Worm (Caenorhabditis elegans): ENCODE results near the gene ztf-9.

DNA sequence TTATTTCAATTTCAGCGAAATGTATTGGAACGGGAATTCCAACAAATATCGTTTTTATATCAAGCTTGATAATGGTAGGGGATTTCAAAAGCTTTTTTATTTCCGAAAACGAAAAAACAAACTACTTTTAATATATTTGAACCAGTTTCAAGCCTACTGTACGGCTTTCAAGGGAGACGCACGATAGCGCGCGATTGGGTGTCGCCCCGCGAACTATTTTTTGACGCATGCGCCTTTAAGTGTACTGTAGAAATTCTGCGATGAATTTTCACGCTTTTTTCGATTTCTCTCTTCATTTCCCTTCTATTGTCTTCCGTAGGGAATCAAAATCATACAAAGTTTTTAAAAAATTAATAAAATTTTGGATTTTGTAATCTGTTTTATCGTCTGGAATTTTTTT, 11.6 kb upstream of the ztf-9 start:
- TF ChIP-seq ceh-48 (tag; optimal IDR thresholded peaks at IDR 0.05): no peak
- no peak for TF ChIP-seq ets-4 (tag; optimal IDR thresholded peaks at IDR 0.05)
- no peak for TF ChIP-seq zip-5 (tag; optimal IDR thresholded peaks at IDR 0.05)
- TF ChIP-seq C38D4.7 (GFP tag; optimal IDR thresholded peaks at IDR 0.05): no peak
- TF ChIP-seq tbx-7 (tag; optimal IDR thresholded peaks at IDR 0.05): no peak
- TF ChIP-seq nhr-11 (tag; optimal IDR thresholded peaks at IDR 0.05): no peak
- no peak for TF ChIP-seq ceh-6 (GFP tag; optimal IDR thresholded peaks at IDR 0.05)
- no peak for TF ChIP-seq pha-4 (tag; optimal IDR thresholded peaks at IDR 0.05)
- no peak for TF ChIP-seq sox-4 (tag; optimal IDR thresholded peaks at IDR 0.05)
- TF ChIP-seq pha-2 (tag; optimal IDR thresholded peaks at IDR 0.05): no peak
- no peak for TF ChIP-seq hlh-30 (tag; optimal IDR thresholded peaks at IDR 0.05; ENCODE audit: insufficient read depth)

All from whole organism, late embryonic.